Worm (Caenorhabditis elegans) whole organism, L4 larva: ENCODE results near the gene clc-17.

ENCODE experiments used
- F26F4.8 ChIP-seq: fragments of 200-800 bp; sonication (Bioruptor generic); conservative IDR thresholded peaks from 2 replicates; pipeline ENCODE4 v1.3.6; 2022; ENCODE audit warnings: missing genetic modification characterization, missing compliant biosample characterization
- attf-4 ChIP-seq: sonication (generic microtip); optimal IDR thresholded peaks from 3 replicates; lab custom pipeline; 2017; ENCODE audit warnings: missing biosample characterization, missing genetic modification characterization
- daf-12 ChIP-seq: fragments of 150-350 bp; optimal IDR thresholded peaks from 2 replicates; lab custom pipeline; 2014; ENCODE audit warnings: missing biosample characterization, missing genetic modification reagents, missing genetic modification characterization
- lin-15B ChIP-seq: fragments of 150-350 bp; sonication (generic microtip); optimal IDR thresholded peaks from 3 replicates; lab custom pipeline; 2014; ENCODE audit warnings: missing biosample characterization, missing genetic modification characterization
- lin-39 ChIP-seq: fragments of 150-350 bp; optimal IDR thresholded peaks from 2 replicates; lab custom pipeline; 2014; ENCODE audit warnings: missing biosample characterization, missing genetic modification reagents, missing genetic modification characterization
- lsy-2 ChIP-seq, 2 experiments: fragments of 150-350 bp in 1 of 2; sonication (generic microtip) in 1 of 2; optimal IDR thresholded peaks; 2 replicates each; lab custom pipeline; 2014 to 2017; ENCODE audit warnings: missing biosample characterization in 2 of 2, missing genetic modification characterization in 2 of 2
- nhr-28 ChIP-seq: fragments of 150-350 bp; optimal IDR thresholded peaks from 2 replicates; lab custom pipeline; 2014; ENCODE audit warnings: missing biosample characterization, missing genetic modification characterization
- nhr-41 ChIP-seq: fragments of 200-800 bp; sonication (Bioruptor generic); IDR thresholded peaks from 2 replicates; pipeline ENCODE4 v1.3.6; 2022; ENCODE audit warnings: missing genetic modification reagents, missing genetic modification characterization, missing compliant biosample characterization
- pha-4 ChIP-seq, 2 experiments: fragments of 150-350 bp in 1 of 2; fragments of 200-800 bp in 1 of 2; sonication (Bioruptor generic) in 1 of 2; IDR thresholded peaks in 1 of 2; optimal IDR thresholded peaks in 1 of 2; 2 replicates each; pipeline versions ENCODE4 v1.3.6 to Lab custom; 2014 to 2022; ENCODE audit warnings: missing genetic modification characterization in 2 of 2, missing genetic modification reagents in 2 of 2, missing biosample characterization in 1 of 2, missing compliant biosample characterization in 1 of 2
- php-3 ChIP-seq: fragments of 200-800 bp; sonication (Bioruptor generic); IDR thresholded peaks from 2 replicates; pipeline ENCODE4 v1.3.6; 2022; ENCODE audit warnings: missing genetic modification reagents, missing genetic modification characterization, missing compliant biosample characterization

DNA sequence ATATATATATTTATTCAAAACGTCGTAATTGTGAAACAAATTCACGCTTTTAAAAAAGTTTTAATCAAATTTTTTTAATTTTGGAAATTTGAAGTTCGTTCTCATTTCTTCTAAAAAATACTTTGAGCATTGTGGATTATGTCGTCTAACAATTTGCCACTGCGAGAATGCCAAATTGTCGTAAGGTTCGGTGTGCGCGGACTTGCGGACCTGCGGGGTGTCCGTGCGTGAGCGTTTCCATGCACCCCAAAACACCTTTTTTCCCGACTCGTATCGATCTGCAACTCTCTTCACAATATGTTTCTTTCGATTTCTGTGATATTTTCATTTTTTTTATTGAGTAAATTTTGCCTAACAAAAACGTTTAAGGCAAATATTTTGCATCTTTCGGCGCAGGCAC lies 34.5 kb upstream of the clc-17 start:
- no peak for TF ChIP-seq nhr-41 (GFP tag; lab: Robert Waterston, UW)
- no peak for TF ChIP-seq php-3 (GFP tag; lab: Robert Waterston, UW)
- no peak for TF ChIP-seq lin-15B (tag; lab: Kevin White, UChicago)
- no peak for TF ChIP-seq F26F4.8 (GFP tag; lab: Robert Waterston, UW)
- no peak for TF ChIP-seq lin-39 (tag; lab: Kevin White, UChicago)
- no peak for TF ChIP-seq daf-12 (tag; lab: Kevin White, UChicago)
- no peak for TF ChIP-seq nhr-28 (tag; lab: Kevin White, UChicago)
- no peak for TF ChIP-seq lsy-2 (tag; optimal IDR thresholded peaks at IDR 0.05; lab: Kevin White, UChicago)
- TF ChIP-seq attf-4 (tag; lab: Kevin White, UChicago) = no peak
- TF ChIP-seq pha-4 (GFP tag; IDR thresholded peaks at IDR 0.05; lab: Robert Waterston, UW) = no peak
- no peak for TF ChIP-seq pha-4 (tag; optimal IDR thresholded peaks at IDR 0.05; lab: Kevin White, UChicago)
